Worm (Caenorhabditis elegans) whole organism, young adult: ENCODE measurements around the gene lin-15B.

Experiments used
- B0261.1 ChIP-seq: sonication (generic microtip); optimal IDR thresholded peaks from 2 replicates; lab custom pipeline; 2016; ENCODE audit warnings: mild to moderate bottlenecking, missing genetic modification characterization, moderate library complexity, missing compliant biosample characterization
- F10E7.11 ChIP-seq: sonication (generic microtip); optimal IDR thresholded peaks from 2 replicates; lab custom pipeline; 2017; ENCODE audit warnings: mild to moderate bottlenecking, missing genetic modification characterization, moderate library complexity, missing compliant biosample characterization
- F23B12.7 ChIP-seq: sonication (generic microtip); optimal IDR thresholded peaks from 2 replicates; lab custom pipeline; 2017; ENCODE audit warnings: missing genetic modification characterization, mild to moderate bottlenecking, missing compliant biosample characterization, antibody characterized with exemption, moderate library complexity; ENCODE audit not compliant: insufficient read depth
- F37B4.10 ChIP-seq: fragments of 200-800 bp; sonication (Bioruptor generic); IDR thresholded peaks from 2 replicates; pipeline ENCODE4 v1.3.6; 2022; ENCODE audit warnings: missing genetic modification characterization, missing compliant biosample characterization
- K12H6.12 ChIP-seq: fragments of 200-800 bp; sonication (Bioruptor generic); optimal IDR thresholded peaks from 2 replicates; lab custom pipeline; 2018; ENCODE audit warnings: mild to moderate bottlenecking, missing genetic modification characterization, missing compliant biosample characterization
- Y56A3A.18 ChIP-seq: fragments of 200-800 bp; sonication (Bioruptor generic); IDR thresholded peaks from 2 replicates; pipeline ENCODE4 v1.3.6; 2022; ENCODE audit warnings: missing genetic modification reagents, missing genetic modification characterization, missing compliant biosample characterization
- aptf-3 ChIP-seq: fragments of 200-800 bp; sonication (Bioruptor generic); IDR thresholded peaks from 2 replicates; pipeline ENCODE4 v1.3.6; 2022; ENCODE audit warnings: missing genetic modification characterization, missing compliant biosample characterization
- athp-1 ChIP-seq: sonication (generic microtip); optimal IDR thresholded peaks from 2 replicates; lab custom pipeline; 2017; ENCODE audit warnings: mild to moderate bottlenecking, missing genetic modification characterization, missing compliant biosample characterization
- attf-3 ChIP-seq: fragments of 200-800 bp; sonication (Bioruptor generic); conservative IDR thresholded peaks from 2 replicates; pipeline ENCODE4 v1.3.6; 2022; ENCODE audit warnings: missing genetic modification reagents, missing genetic modification characterization, missing compliant biosample characterization
- bed-1 ChIP-seq: fragments of 200-800 bp; sonication (Bioruptor generic); IDR thresholded peaks from 2 replicates; pipeline ENCODE4 v1.3.6; 2022; ENCODE audit warnings: missing genetic modification reagents, missing genetic modification characterization, missing compliant biosample characterization
- ccch-3 ChIP-seq: fragments of 200-800 bp; sonication (Bioruptor generic); optimal IDR thresholded peaks from 2 replicates; lab custom pipeline; 2018; ENCODE audit warnings: mild to moderate bottlenecking, missing genetic modification characterization, missing compliant biosample characterization
- ceh-79 ChIP-seq: sonication (generic microtip); optimal IDR thresholded peaks from 2 replicates; lab custom pipeline; 2017; ENCODE audit warnings: mild to moderate bottlenecking, missing genetic modification characterization, missing compliant biosample characterization
- dox-1 ChIP-seq: fragments of 200-800 bp; sonication (Bioruptor generic); IDR thresholded peaks from 2 replicates; pipeline ENCODE4 v1.3.6; 2022; ENCODE audit warnings: missing genetic modification reagents, missing genetic modification characterization, missing compliant biosample characterization
- efl-1 ChIP-seq: fragments of 150-350 bp; optimal IDR thresholded peaks from 2 replicates; lab custom pipeline; 2014; ENCODE audit warnings: missing biosample characterization, missing genetic modification reagents, missing genetic modification characterization
- egrh-3 ChIP-seq: fragments of 200-800 bp; sonication (Bioruptor generic); IDR thresholded peaks from 2 replicates; pipeline ENCODE4 v1.3.6; 2022; ENCODE audit warnings: missing genetic modification reagents, missing genetic modification characterization, missing compliant biosample characterization
- fkh-3 ChIP-seq: sonication (generic microtip); optimal IDR thresholded peaks from 2 replicates; lab custom pipeline; 2016; ENCODE audit warnings: mild to moderate bottlenecking, missing genetic modification characterization, missing compliant biosample characterization
- hlh-12 ChIP-seq: sonication (generic microtip); optimal IDR thresholded peaks from 2 replicates; lab custom pipeline; 2016; ENCODE audit warnings: missing genetic modification characterization, missing compliant biosample characterization
- hmg-1.2 ChIP-seq: fragments of 200-800 bp; sonication (Bioruptor generic); IDR thresholded peaks from 2 replicates; pipeline ENCODE4 v1.3.6; 2022; ENCODE audit warnings: missing genetic modification reagents, missing genetic modification characterization, missing compliant biosample characterization
- let-607 ChIP-seq, 2 experiments: fragments of 200-800 bp in 1 of 2; sonication (Bioruptor generic) in 1 of 2; sonication (generic microtip) in 1 of 2; optimal IDR thresholded peaks; 2 replicates each; lab custom pipeline; 2016 to 2018; ENCODE audit warnings: mild to moderate bottlenecking in 2 of 2, missing compliant biosample characterization in 2 of 2, missing genetic modification characterization in 2 of 2, moderate library complexity in 2 of 2, missing genotype in 1 of 2
- madf-8 ChIP-seq: fragments of 200-800 bp; sonication (Bioruptor generic); conservative IDR thresholded peaks from 2 replicates; pipeline ENCODE4 v1.3.6; 2022; ENCODE audit warnings: missing genetic modification reagents, missing genetic modification characterization, missing compliant biosample characterization
- mxl-1 ChIP-seq: sonication (generic microtip); optimal IDR thresholded peaks from 2 replicates; lab custom pipeline; 2016; ENCODE audit warnings: missing genetic modification characterization, missing compliant biosample characterization
- nhr-80 ChIP-seq: sonication (generic microtip); optimal IDR thresholded peaks from 2 replicates; lab custom pipeline; 2016; ENCODE audit warnings: missing genetic modification characterization, missing compliant biosample characterization
- rpc-1 ChIP-seq, 2 experiments: fragments of 150-350 bp in 1 of 2; sonication (generic microtip) in 1 of 2; optimal IDR thresholded peaks; 2 replicates each; lab custom pipeline; 2014 to 2018; ENCODE audit warnings: missing biosample characterization in 1 of 2, missing genetic modification characterization in 1 of 2, missing genetic modification reagents in 1 of 2, missing genotype in 1 of 2
- sdz-38 ChIP-seq: sonication (generic microtip); optimal IDR thresholded peaks from 2 replicates; lab custom pipeline; 2016; ENCODE audit warnings: missing genotype, missing genetic modification characterization, missing compliant biosample characterization
- sea-2 ChIP-seq: fragments of 200-800 bp; sonication (Bioruptor generic); IDR thresholded peaks from 2 replicates; pipeline ENCODE4 v1.3.6; 2022; ENCODE audit warnings: missing genetic modification characterization, missing compliant biosample characterization
- snpc-1.1 ChIP-seq: sonication (generic microtip); optimal IDR thresholded peaks from 2 replicates; lab custom pipeline; 2017; ENCODE audit warnings: missing genetic modification characterization, mild to moderate bottlenecking, missing compliant biosample characterization, antibody characterized with exemption, moderate library complexity, missing genotype, missing genetic modification reagents; ENCODE audit not compliant: insufficient read depth
- snpc-1.3 ChIP-seq: sonication (generic microtip); optimal IDR thresholded peaks from 2 replicates; lab custom pipeline; 2017; ENCODE audit warnings: missing genetic modification characterization, mild to moderate bottlenecking, missing compliant biosample characterization, antibody characterized with exemption, moderate library complexity, missing genotype, missing genetic modification reagents; ENCODE audit not compliant: insufficient read depth
- snpc-4 ChIP-seq, 5 experiments: fragments of 150-350 bp in 1 of 5; sonication (generic microtip) in 4 of 5; optimal IDR thresholded peaks; 2 replicates each; lab custom pipeline; 2014 to 2018; ENCODE audit warnings: missing genetic modification characterization in 5 of 5, missing biosample characterization in 3 of 5, antibody characterized with exemption in 2 of 5, mild to moderate bottlenecking in 2 of 5, missing compliant biosample characterization in 2 of 5, missing genotype in 2 of 5, moderate library complexity in 2 of 5, missing genetic modification reagents in 1 of 5
- tbp1 ChIP-seq: fragments of 200-800 bp; sonication (Bioruptor generic); optimal IDR thresholded peaks from 2 replicates; lab custom pipeline; 2018; ENCODE audit warnings: mild to moderate bottlenecking, missing genetic modification characterization, missing compliant biosample characterization
- tlf-1 ChIP-seq: fragments of 200-800 bp; sonication (Bioruptor generic); optimal IDR thresholded peaks from 2 replicates; lab custom pipeline; 2018; ENCODE audit warnings: mild to moderate bottlenecking, missing genetic modification characterization, missing compliant biosample characterization
- xnd-1 ChIP-seq: sonication (generic microtip); optimal IDR thresholded peaks from 2 replicates; lab custom pipeline; 2016; ENCODE audit warnings: missing genotype, missing genetic modification reagents, missing genetic modification characterization, missing compliant biosample characterization
- zfh-2 ChIP-seq: fragments of 200-800 bp; sonication (Bioruptor generic); conservative IDR thresholded peaks from 2 replicates; pipeline ENCODE4 v1.3.6; 2022; ENCODE audit warnings: missing genetic modification reagents, missing genetic modification characterization, missing compliant biosample characterization

Gene lin-15B

ce11 chrX:15766147-15766546 is 40.2 kb downstream of the lin-15B start, which contains the start of gene bus-17:
Gene bus-17, minus strand, starts transcription at chrX:15766354.
- TF ChIP-seq attf-3 (GFP tag; lab: Robert Waterston, UW) (no peak), ccch-3 (GFP tag; lab: Kevin White, UChicago) (no peak), F37B4.10 (no peak), sea-2 (GFP tag; lab: Robert Waterston, UW) (no peak), hlh-12 (no peak), Y56A3A.18 (GFP tag; lab: Robert Waterston, UW) (no peak), tlf-1 (GFP tag; lab: Kevin White, UChicago) (no peak), xnd-1 (tag; lab: Kevin White, UChicago) (no peak), mxl-1 (no peak), athp-1 (no peak), K12H6.12 (tag; lab: Kevin White, UChicago) (no peak), fkh-3 (tag; lab: Kevin White, UChicago) (no peak), efl-1 (GFP tag; lab: Kevin White, UChicago) (no peak), let-607 (tag; optimal IDR thresholded peaks at IDR 0.05; lab: Kevin White, UChicago) (no peak), rpc-1 (optimal IDR thresholded peaks at IDR 0.05; lab: Kevin White, UChicago) (no peak), rpc-1 (tag; optimal IDR thresholded peaks at IDR 0.05; lab: Kevin White, UChicago) (no peak), nhr-80 (no peak), dox-1 (GFP tag; lab: Robert Waterston, UW) (no peak), F23B12.7 (tag; lab: Kevin White, UChicago) (no peak), ceh-79 (tag; lab: Kevin White, UChicago) (no peak), bed-1 (GFP tag; lab: Robert Waterston, UW) (no peak)

DNA sequence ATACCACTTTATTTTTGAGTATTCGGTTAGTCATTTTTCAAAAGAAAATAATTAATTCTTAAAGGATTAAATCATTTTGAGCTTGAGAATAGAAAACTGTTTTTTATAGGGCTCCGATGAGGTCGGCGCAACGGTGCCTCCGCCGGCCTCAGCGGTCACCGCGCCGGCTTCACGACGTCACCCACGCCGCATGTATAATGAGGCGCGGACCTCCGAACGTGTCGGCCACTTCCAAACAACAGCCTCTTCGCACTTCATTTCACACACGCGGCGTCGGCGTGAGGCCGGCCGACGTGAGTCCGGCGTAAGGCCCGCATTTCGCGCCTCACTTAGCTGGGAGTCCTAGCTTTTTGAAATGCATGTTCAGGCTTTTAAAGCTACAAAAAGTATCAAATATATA is 40.9 kb downstream of the lin-15B start:
- TF ChIP-seq snpc-1.3 (tag; lab: Kevin White, UChicago) = no peak
- peak; percentile 62; the same call in 1 of the 2 replicates for TF ChIP-seq egrh-3 (GFP tag; lab: Robert Waterston, UW)
- no peak for TF ChIP-seq snpc-4 (GFP tag; optimal IDR thresholded peaks at IDR 0.05; lab: Kevin White, UChicago)
- peak in 2 of 4 experiments; percentile 31 to 35 for TF ChIP-seq snpc-4 (tag; optimal IDR thresholded peaks at IDR 0.05; lab: Kevin White, UChicago)

ce11 chrX:15768532-15768931 is 42.6 kb downstream of the lin-15B start:
- no peak for TF ChIP-seq snpc-1.1 (tag; lab: Kevin White, UChicago)
- TF ChIP-seq snpc-4 (GFP tag; optimal IDR thresholded peaks at IDR 0.05; lab: Kevin White, UChicago) = no peak
- TF ChIP-seq snpc-4 (tag; optimal IDR thresholded peaks at IDR 0.05; lab: Kevin White, UChicago) = peak in 2 of 4 experiments; percentile 54 to 79
- TF ChIP-seq, all 124 proteins: peak for 1

- TF ChIP-seq rpc-1 (optimal IDR thresholded peaks at IDR 0.05; lab: Kevin White, UChicago) = peak; percentile 44
- peak; percentile 70 for TF ChIP-seq rpc-1 (tag; optimal IDR thresholded peaks at IDR 0.05; lab: Kevin White, UChicago)
- no peak for TF ChIP-seq aptf-3
- peak; percentile 83 for TF ChIP-seq tbp1 (GFP tag; lab: Kevin White, UChicago)
- TF ChIP-seq B0261.1 (tag; lab: Kevin White, UChicago) = peak; percentile 50
- TF ChIP-seq nhr-80 = peak; percentile 5
- TF ChIP-seq snpc-4 (GFP tag; optimal IDR thresholded peaks at IDR 0.05; lab: Kevin White, UChicago) = no peak
- peak in 1 of 4 experiments; percentile 65 for TF ChIP-seq snpc-4 (tag; optimal IDR thresholded peaks at IDR 0.05; lab: Kevin White, UChicago)
Measured at ce11 chrX:15769895-15770559, 44.1 kb downstream of the lin-15B start.

DNA sequence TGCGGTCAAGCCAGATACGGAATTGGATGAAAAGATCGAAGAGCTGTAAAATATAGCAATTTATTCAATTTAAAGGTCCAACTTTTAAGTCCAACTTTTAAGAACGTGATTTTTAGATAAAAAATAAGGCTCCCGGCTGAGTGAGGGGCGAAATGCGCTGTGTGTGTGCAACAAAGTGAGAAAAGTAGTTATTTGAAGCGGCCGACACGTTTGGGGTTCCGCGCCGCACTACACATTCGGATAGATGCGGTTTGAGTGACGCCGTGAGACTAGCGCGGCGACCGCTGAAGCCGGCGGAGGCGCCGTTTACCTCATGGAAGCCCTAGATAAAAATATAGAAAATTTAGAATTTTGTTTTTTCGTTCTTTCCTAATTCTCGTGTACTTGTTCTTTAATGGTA is 44.9 kb downstream of the lin-15B start:
- TF ChIP-seq zfh-2 (GFP tag; lab: Robert Waterston, UW) (peak; percentile 48), sdz-38 (tag; lab: Kevin White, UChicago) (no peak), hmg-1.2 (GFP tag; lab: Robert Waterston, UW) (0 out of 2 replicates have a peak, but pooled peaks have one; percentile 9), snpc-4 (GFP tag; optimal IDR thresholded peaks at IDR 0.05; lab: Kevin White, UChicago) (no peak), snpc-4 (tag; optimal IDR thresholded peaks at IDR 0.05; lab: Kevin White, UChicago) (peak in 2 of 4 experiments; percentile 75 to 82), F10E7.11 (tag; lab: Kevin White, UChicago) (no peak), let-607 (tag; optimal IDR thresholded peaks at IDR 0.05; lab: Kevin White, UChicago) (no peak), madf-8 (GFP tag; lab: Robert Waterston, UW) (no peak)
